Worm (Caenorhabditis elegans) whole organism, mixed stage, embryonic: ENCODE data around the gene B0334.13.
A peak's percentile ranks its signal among the peaks of the same experiment; 100 is the strongest.

Source experiments
- cnd-1 ChIP-seq: fragments of 200-800 bp; sonication (Bioruptor generic); optimal IDR thresholded peaks from 2 replicates; lab custom pipeline; 2018; ENCODE audit warnings: mild to moderate bottlenecking, missing genetic modification characterization, missing compliant biosample characterization
- mep-1 ChIP-seq: fragments of 150-350 bp; optimal IDR thresholded peaks from 2 replicates; lab custom pipeline; 2017; ENCODE audit warnings: missing biosample characterization, missing genetic modification reagents, missing genetic modification characterization, inconsistent platforms
- nhr-12 ChIP-seq: fragments of 150-350 bp; optimal IDR thresholded peaks from 2 replicates; lab custom pipeline; 2014; ENCODE audit warnings: missing biosample characterization, missing genetic modification characterization
- nhr-237 ChIP-seq: fragments of 150-350 bp; optimal IDR thresholded peaks from 2 replicates; lab custom pipeline; 2014; ENCODE audit warnings: missing biosample characterization, missing genetic modification characterization
- unc-62 ChIP-seq: fragments of 150-350 bp; optimal IDR thresholded peaks from 2 replicates; lab custom pipeline; 2014; ENCODE audit warnings: missing biosample characterization, missing genetic modification reagents, missing genetic modification characterization

- TF ChIP-seq cnd-1 (tag; lab: Kevin White, UChicago) (no peak), nhr-12 (no peak), mep-1 (no peak), unc-62 (GFP tag; lab: Kevin White, UChicago) (peak; percentile 20), nhr-237 (tag; lab: Kevin White, UChicago) (no peak)
Measured at ce11 chrII:11464427-11464944, 23.6 kb upstream of the B0334.13 start, which contains the start of the genes aars-1 and rga-1.
